Fruit fly (Drosophila melanogaster) whole organism, embryonic: ENCODE measurements around the gene CG4004.

ENCODE experiments used
- Blimp-1 ChIP-seq: fragments of 200-800 bp; sonication (Bioruptor generic); optimal IDR thresholded peaks from 3 replicates; lab custom pipeline; 2018; ENCODE audit warnings: missing biosample characterization, missing genetic modification characterization, mild to moderate bottlenecking, moderate library complexity, missing genetic modification reagents
- CG10959 ChIP-seq: fragments of 200-800 bp; sonication (Bioruptor generic); IDR thresholded peaks from 2 replicates; pipeline ENCODE4 v1.3.6; 2022; ENCODE audit warnings: missing biosample characterization, missing genetic modification characterization
- CG13287 ChIP-seq: fragments of 200-800 bp; sonication (Bioruptor generic); IDR thresholded peaks from 2 replicates; pipeline ENCODE4 v1.3.6; 2022; ENCODE audit warnings: missing biosample characterization, missing genetic modification characterization; ENCODE audit not compliant: partially characterized antibody
- HmgD ChIP-seq: fragments of 200-800 bp; sonication (Bioruptor generic); optimal IDR thresholded peaks from 3 replicates; lab custom pipeline; 2016; ENCODE audit warnings: missing biosample characterization, missing genetic modification characterization
- crc ChIP-seq: fragments of 200-800 bp; sonication (Bioruptor generic); optimal IDR thresholded peaks from 2 replicates; lab custom pipeline; 2016; ENCODE audit warnings: missing biosample characterization, missing genetic modification characterization
- kay ChIP-seq: fragments of 200-800 bp; sonication (Bioruptor generic); optimal IDR thresholded peaks from 2 replicates; lab custom pipeline; 2016; ENCODE audit warnings: missing biosample characterization, missing genetic modification characterization
- repo ChIP-seq: fragments of 200-800 bp; sonication (Bioruptor generic); optimal IDR thresholded peaks from 2 replicates; lab custom pipeline; 2016; ENCODE audit warnings: missing biosample characterization, missing genetic modification characterization
- usp ChIP-seq: fragments of >200 bp; optimal IDR thresholded peaks from 2 replicates; lab custom pipeline; 2017; ENCODE audit warnings: missing biosample characterization, missing genetic modification characterization

DNA sequence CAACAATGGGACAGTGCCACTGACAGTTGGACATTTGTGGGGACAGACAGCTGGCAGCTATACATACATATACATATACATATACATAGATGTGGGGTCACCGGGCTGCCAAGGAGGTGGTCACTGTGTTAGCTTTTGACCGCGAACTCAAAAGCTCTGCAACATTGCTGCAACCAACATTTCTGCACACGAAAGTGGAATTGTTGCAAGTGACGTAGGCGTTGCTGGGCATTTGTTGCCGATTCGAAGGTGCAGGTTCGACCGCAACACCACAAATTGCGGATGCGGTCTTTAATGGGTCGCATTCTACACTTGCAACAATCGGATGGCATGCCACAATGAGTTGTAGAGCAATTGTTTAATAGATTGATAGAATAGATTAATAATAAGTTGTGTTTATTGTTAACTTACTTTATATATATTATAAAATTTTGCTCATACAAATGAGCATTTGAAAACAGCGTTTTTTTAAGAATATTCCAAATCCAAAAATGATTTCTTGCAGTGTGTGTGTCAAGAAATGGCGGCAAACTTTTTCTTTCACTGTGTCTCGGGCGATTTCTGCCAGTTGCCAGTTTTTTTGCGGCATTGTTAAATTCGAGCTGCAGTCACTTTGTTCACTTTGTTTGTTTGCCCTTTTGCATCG is 33.9 kb downstream of the CG4004 start:
- TF ChIP-seq kay (GFP tag; lab: Kevin White, UChicago), result no peak
- no peak for TF ChIP-seq CG10959 (GFP tag; lab: Robert Waterston, UW)
- no peak for TF ChIP-seq HmgD (GFP tag; lab: Kevin White, UChicago)
- no peak for TF ChIP-seq CG13287 (GFP tag; lab: Robert Waterston, UW)
- no peak for TF ChIP-seq Blimp-1 (GFP tag; lab: Kevin White, UChicago)
- TF ChIP-seq usp (GFP tag; lab: Kevin White, UChicago), result no peak
- TF ChIP-seq repo (GFP tag; lab: Kevin White, UChicago), result no peak
- no peak for TF ChIP-seq crc
